Worm (Caenorhabditis elegans) whole organism, L4/young adult: ENCODE data around the gene Y6E2A.5.

Source experiments
- W03F9.2 ChIP-seq: fragments of 150-350 bp; optimal IDR thresholded peaks from 2 replicates; lab custom pipeline; 2014; ENCODE audit warnings: missing biosample characterization, missing genetic modification characterization
- dao-5 ChIP-seq: sonication (generic microtip); optimal IDR thresholded peaks from 2 replicates; lab custom pipeline; 2016; ENCODE audit warnings: missing genotype, missing genetic modification characterization, moderate library complexity, missing compliant biosample characterization
- him-1 ChIP-seq: sonication (generic microtip); optimal IDR thresholded peaks from 2 replicates; lab custom pipeline; 2016; ENCODE audit warnings: missing genotype, missing genetic modification reagents, missing genetic modification characterization, missing compliant biosample characterization

ce11 chrV:15718562-15718961 lies at the start of gene Y6E2A.5:
- TF ChIP-seq dao-5 (tag; lab: Kevin White, UChicago) (no peak), W03F9.2 (no peak), him-1 (tag; lab: Kevin White, UChicago) (no peak)
